Fruit fly (Drosophila melanogaster) whole organism: Measurements from ENCODE around the gene STUB1.

Experiments
- CG8478 ChIP-seq: fragments of >200 bp; optimal IDR thresholded peaks from 2 replicates; lab custom pipeline; 2018; ENCODE audit warnings: inconsistent platforms
- Dll ChIP-seq: fragments of >200 bp; optimal IDR thresholded peaks from 2 replicates; lab custom pipeline; 2017
- EcR ChIP-seq, 2 experiments: fragments of >200 bp; optimal IDR thresholded peaks; 2 replicates each; lab custom pipeline; 2017; ENCODE audit warnings: missing biosample characterization in 2 of 2, missing genetic modification characterization in 2 of 2, missing genetic modification reagents in 2 of 2
- pan ChIP-seq: fragments of >200 bp; optimal IDR thresholded peaks from 2 replicates; lab custom pipeline; 2017
- psq ChIP-seq: fragments of >200 bp; optimal IDR thresholded peaks from 2 replicates; lab custom pipeline; 2017
- usp ChIP-seq: fragments of >200 bp; optimal IDR thresholded peaks from 2 replicates; lab custom pipeline; 2017; ENCODE audit warnings: missing biosample characterization, missing genetic modification characterization, mixed read lengths

The STUB1 gene

dm6 chr2L:10413251-10414127 is 23.9 kb upstream of the STUB1 start, which contains the start of the genes CG5355 and Klp31E:
Gene CG5355 (minus strand): TSS chr2L:10413463.
Gene Klp31E (plus strand): TSS chr2L:10414017.
- no peak for TF ChIP-seq pan (lab: Kevin White, UChicago)
- TF ChIP-seq EcR (GFP tag; optimal IDR thresholded peaks at IDR 0.05; lab: Kevin White, UChicago), result no peak
- no peak for TF ChIP-seq usp (GFP tag; lab: Kevin White, UChicago)
- no peak for TF ChIP-seq psq (lab: Kevin White, UChicago)
- TF ChIP-seq Dll (lab: Kevin White, UChicago), result no peak
- TF ChIP-seq CG8478 (lab: Kevin White, UChicago), result no peak

- TF ChIP-seq usp (GFP tag; lab: Kevin White, UChicago), result no peak
- TF ChIP-seq Dll (lab: Kevin White, UChicago), result no peak
- TF ChIP-seq psq (lab: Kevin White, UChicago), result no peak
- TF ChIP-seq EcR (GFP tag; optimal IDR thresholded peaks at IDR 0.05; lab: Kevin White, UChicago), result no peak
- no peak for TF ChIP-seq pan (lab: Kevin White, UChicago)
- TF ChIP-seq CG8478 (lab: Kevin White, UChicago), result no peak
Observed at dm6 chr2L:10418981-10419380, 18.4 kb upstream of the STUB1 start, which contains the start of gene RfC3. Gene RfC3 (plus strand): TSS chr2L:10419190.

dm6 chr2L:10422643-10423606 is 14.4 kb upstream of the STUB1 start, which contains the start of the genes pie and Wdfy2:
Gene pie (minus strand): TSS chr2L:10422780.
Gene Wdfy2 (plus strand): TSS chr2L:10423291.
- TF ChIP-seq EcR (GFP tag; optimal IDR thresholded peaks at IDR 0.05; lab: Kevin White, UChicago), result no peak
- TF ChIP-seq Dll (lab: Kevin White, UChicago), result no peak
- TF ChIP-seq CG8478 (lab: Kevin White, UChicago), result no peak
- TF ChIP-seq usp (GFP tag; lab: Kevin White, UChicago), result no peak
- TF ChIP-seq psq (lab: Kevin White, UChicago), result no peak
- TF ChIP-seq pan (lab: Kevin White, UChicago), result no peak

- TF ChIP-seq usp (GFP tag; lab: Kevin White, UChicago) (no peak), EcR (GFP tag; optimal IDR thresholded peaks at IDR 0.05; lab: Kevin White, UChicago) (no peak), psq (lab: Kevin White, UChicago) (no peak), pan (lab: Kevin White, UChicago) (no peak), Dll (lab: Kevin White, UChicago) (no peak), CG8478 (lab: Kevin White, UChicago) (no peak)
Observed at dm6 chr2L:10425599-10425998, 11.7 kb upstream of the STUB1 start.

- TF ChIP-seq pan (lab: Kevin White, UChicago) (no peak), psq (lab: Kevin White, UChicago) (no peak), usp (GFP tag; lab: Kevin White, UChicago) (no peak), EcR (GFP tag; optimal IDR thresholded peaks at IDR 0.05; lab: Kevin White, UChicago) (no peak), CG8478 (lab: Kevin White, UChicago) (no peak), Dll (lab: Kevin White, UChicago) (no peak)
Observed at dm6 chr2L:10426534-10427048, 10.8 kb upstream of the STUB1 start, which contains the start of the genes SmB and KdelR. Gene SmB (minus strand): TSS chr2L:10426627. Gene KdelR (plus strand): TSS chr2L:10426887.

dm6 chr2L:10428528-10428927 is 8.8 kb upstream of the STUB1 start, which contains the start of gene CG5188:
Gene CG5188 (plus strand): TSS chr2L:10428829.
- TF ChIP-seq EcR (GFP tag; optimal IDR thresholded peaks at IDR 0.05; lab: Kevin White, UChicago) (no peak), CG8478 (lab: Kevin White, UChicago) (no peak), Dll (lab: Kevin White, UChicago) (no peak), usp (GFP tag; lab: Kevin White, UChicago) (no peak), pan (lab: Kevin White, UChicago) (no peak), psq (lab: Kevin White, UChicago) (no peak)

- no peak for TF ChIP-seq pan (lab: Kevin White, UChicago)
- TF ChIP-seq psq (lab: Kevin White, UChicago), result no peak
- TF ChIP-seq usp (GFP tag; lab: Kevin White, UChicago), result no peak
- TF ChIP-seq EcR (GFP tag; optimal IDR thresholded peaks at IDR 0.05; lab: Kevin White, UChicago), result no peak
- TF ChIP-seq Dll (lab: Kevin White, UChicago), result no peak
- TF ChIP-seq CG8478 (lab: Kevin White, UChicago), result no peak
Observed at dm6 chr2L:10430802-10431476, 6.4 kb upstream of the STUB1 start, which contains the start of the genes Bug22 and TfIIB. Gene Bug22 (minus strand): TSS chr2L:10430918. Gene TfIIB (plus strand): TSS chr2L:10431338.

dm6 chr2L:10435606-10436160 is 1.7 kb upstream of the STUB1 start, which contains the start of the genes TBC1D16 and holn1:
Gene TBC1D16 (minus strand): TSS chr2L:10435656.
Gene holn1 (plus strand): TSS chr2L:10435995.
- TF ChIP-seq Dll (lab: Kevin White, UChicago), result no peak

dm6 chr2L:10439174-10439573 is 1.8 kb downstream of the STUB1 start, which contains the start of gene Nse4:
Gene Nse4 (plus strand): TSS chr2L:10439440.
- no peak for TF ChIP-seq psq (lab: Kevin White, UChicago)
- no peak for TF ChIP-seq Dll (lab: Kevin White, UChicago)
- TF ChIP-seq EcR (GFP tag; optimal IDR thresholded peaks at IDR 0.05; lab: Kevin White, UChicago), result no peak
- no peak for TF ChIP-seq pan (lab: Kevin White, UChicago)
- no peak for TF ChIP-seq CG8478 (lab: Kevin White, UChicago)
- TF ChIP-seq usp (GFP tag; lab: Kevin White, UChicago), result no peak
